Fruit fly (Drosophila melanogaster) whole organism, embryonic: Measurements from ENCODE around the gene CG46439.

ENCODE experiments used
- Asciz ChIP-seq: fragments of 200-800 bp; sonication (Bioruptor generic); optimal IDR thresholded peaks from 2 replicates; lab custom pipeline; 2017; ENCODE audit warnings: missing biosample characterization, mild to moderate bottlenecking, missing genetic modification characterization, missing genetic modification reagents
- Blimp-1 ChIP-seq: fragments of 200-800 bp; sonication (Bioruptor generic); optimal IDR thresholded peaks from 3 replicates; lab custom pipeline; 2018; ENCODE audit warnings: missing biosample characterization, missing genetic modification characterization, mild to moderate bottlenecking, moderate library complexity, missing genetic modification reagents
- Bteb2 ChIP-seq: fragments of 200-800 bp; sonication (Bioruptor generic); optimal IDR thresholded peaks from 2 replicates; lab custom pipeline; 2016; ENCODE audit warnings: missing biosample characterization, missing genetic modification characterization
- CG10274 ChIP-seq: fragments of 200-800 bp; sonication (Bioruptor generic); optimal IDR thresholded peaks from 3 replicates; lab custom pipeline; 2017; ENCODE audit warnings: missing biosample characterization, mild to moderate bottlenecking, missing genetic modification characterization
- CG10321 ChIP-seq: fragments of 200-800 bp; sonication (Bioruptor generic); IDR thresholded peaks from 2 replicates; pipeline ENCODE4 v1.3.6; 2022; ENCODE audit warnings: missing biosample characterization, missing genetic modification characterization
- CG12104 ChIP-seq: fragments of 200-800 bp; sonication (Bioruptor generic); optimal IDR thresholded peaks from 3 replicates; lab custom pipeline; 2016; ENCODE audit warnings: missing biosample characterization, missing genetic modification characterization
- CG12219 ChIP-seq: fragments of 200-800 bp; sonication (Bioruptor generic); optimal IDR thresholded peaks from 3 replicates; lab custom pipeline; 2018; ENCODE audit warnings: missing biosample characterization, mild to moderate bottlenecking, missing genetic modification characterization
- CG12659 ChIP-seq: fragments of 200-800 bp; sonication (Bioruptor generic); optimal IDR thresholded peaks from 3 replicates; lab custom pipeline; 2017; ENCODE audit warnings: mild to moderate bottlenecking, missing biosample characterization, missing genetic modification reagents, missing genetic modification characterization
- CG13296 ChIP-seq: fragments of 200-800 bp; sonication (Bioruptor generic); optimal IDR thresholded peaks from 3 replicates; lab custom pipeline; 2018; ENCODE audit warnings: missing biosample characterization, mild to moderate bottlenecking, missing genetic modification characterization
- CG14860 ChIP-seq: fragments of 200-800 bp; sonication (Bioruptor generic); IDR thresholded peaks from 3 replicates; pipeline ENCODE4 v1.3.6; 2022; ENCODE audit warnings: missing biosample characterization, missing genetic modification characterization; ENCODE audit not compliant: partially characterized antibody
- CG15073 ChIP-seq: fragments of 200-800 bp; sonication (Bioruptor generic); optimal IDR thresholded peaks from 2 replicates; lab custom pipeline; 2016; ENCODE audit warnings: missing biosample characterization, missing genetic modification characterization
- CG1529 ChIP-seq: fragments of 200-800 bp; sonication (Bioruptor generic); optimal IDR thresholded peaks from 3 replicates; lab custom pipeline; 2018; ENCODE audit warnings: missing biosample characterization, missing genetic modification characterization
- CG1792 ChIP-seq: fragments of 200-800 bp; sonication (Bioruptor generic); optimal IDR thresholded peaks from 2 replicates; lab custom pipeline; 2016; ENCODE audit warnings: missing biosample characterization, missing genetic modification characterization
- CG2875 ChIP-seq: fragments of 200-800 bp; sonication (Bioruptor generic); optimal IDR thresholded peaks from 2 replicates; lab custom pipeline; 2017; ENCODE audit warnings: missing biosample characterization, mild to moderate bottlenecking, missing genetic modification characterization, missing genetic modification reagents
- CG31388 ChIP-seq: fragments of 200-800 bp; sonication (Bioruptor generic); optimal IDR thresholded peaks from 2 replicates; lab custom pipeline; 2016; ENCODE audit warnings: missing biosample characterization, missing genetic modification characterization
- CG3163 ChIP-seq: fragments of 200-800 bp; sonication (Bioruptor generic); optimal IDR thresholded peaks from 3 replicates; lab custom pipeline; 2016; ENCODE audit warnings: missing biosample characterization, missing genetic modification characterization
- CG4328 ChIP-seq: fragments of 200-800 bp; sonication (Bioruptor generic); optimal IDR thresholded peaks from 3 replicates; lab custom pipeline; 2017; ENCODE audit warnings: missing biosample characterization, missing genetic modification reagents, missing genetic modification characterization
- CG6654 ChIP-seq: fragments of 200-800 bp; sonication (Bioruptor generic); optimal IDR thresholded peaks from 2 replicates; lab custom pipeline; 2017; ENCODE audit warnings: missing biosample characterization, mild to moderate bottlenecking, missing genetic modification characterization
- CG6765 ChIP-seq: fragments of 200-800 bp; sonication (Bioruptor generic); optimal IDR thresholded peaks from 3 replicates; lab custom pipeline; 2017; ENCODE audit warnings: missing biosample characterization, mild to moderate bottlenecking, missing genetic modification characterization
- CG7271 ChIP-seq: fragments of 200-800 bp; sonication (Bioruptor generic); optimal IDR thresholded peaks from 2 replicates; lab custom pipeline; 2018; ENCODE audit warnings: missing biosample characterization, mild to moderate bottlenecking, missing genetic modification characterization, moderate library complexity
- CG7786 ChIP-seq: fragments of 200-800 bp; sonication (Bioruptor generic); optimal IDR thresholded peaks from 2 replicates; lab custom pipeline; 2016; ENCODE audit warnings: missing biosample characterization, missing genetic modification characterization
- CoRest ChIP-seq: fragments of 200-800 bp; sonication (Bioruptor generic); optimal IDR thresholded peaks from 3 replicates; lab custom pipeline; 2018; ENCODE audit warnings: missing biosample characterization, mild to moderate bottlenecking, missing genetic modification characterization, moderate library complexity
- Elba2 ChIP-seq: fragments of 200-800 bp; sonication (Bioruptor generic); optimal IDR thresholded peaks from 3 replicates; lab custom pipeline; 2016; ENCODE audit warnings: missing biosample characterization, missing genetic modification characterization
- Fer3 ChIP-seq: fragments of 200-800 bp; sonication (Bioruptor generic); optimal IDR thresholded peaks from 2 replicates; lab custom pipeline; 2018; ENCODE audit warnings: missing biosample characterization, mild to moderate bottlenecking, missing genetic modification characterization, moderate library complexity
- H2.0 ChIP-seq: fragments of 200-800 bp; sonication (Bioruptor generic); IDR thresholded peaks from 2 replicates; pipeline ENCODE4 v1.3.6; 2022; ENCODE audit warnings: missing biosample characterization, missing genetic modification characterization
- HLH4C ChIP-seq: fragments of 200-800 bp; sonication (Bioruptor generic); IDR thresholded peaks from 3 replicates; pipeline ENCODE4 v1.3.6; 2022; ENCODE audit warnings: missing biosample characterization, missing genetic modification characterization; ENCODE audit not compliant: partially characterized antibody
- MBD-R2 ChIP-seq: fragments of 200-800 bp; sonication (Bioruptor generic); IDR thresholded peaks from 2 replicates; pipeline ENCODE4 v1.3.6; 2022; ENCODE audit warnings: missing biosample characterization, missing genetic modification characterization
- Ssrp ChIP-seq: fragments of 200-800 bp; sonication (Bioruptor generic); optimal IDR thresholded peaks from 2 replicates; lab custom pipeline; 2018; ENCODE audit warnings: missing biosample characterization, mild to moderate bottlenecking, missing genetic modification characterization, moderate library complexity
- Stat92E ChIP-seq, 3 experiments: fragments of >200 bp in 2 of 3; fragments of 200-800 bp in 1 of 3; sonication (Bioruptor generic) in 1 of 3; optimal IDR thresholded peaks; 2 replicates each; lab custom pipeline; 2017 to 2019; ENCODE audit warnings: missing biosample characterization in 3 of 3, missing genetic modification characterization in 3 of 3, mild to moderate bottlenecking in 1 of 3, moderate library complexity in 1 of 3
- Tbp ChIP-seq: fragments of >200 bp; optimal IDR thresholded peaks from 2 replicates; lab custom pipeline; 2018; ENCODE audit warnings: missing biosample characterization, missing genetic modification characterization
- ap ChIP-seq: fragments of 200-800 bp; sonication (Bioruptor generic); IDR thresholded peaks from 2 replicates; pipeline ENCODE4 v1.3.6; 2022; ENCODE audit warnings: missing biosample characterization, missing genetic modification characterization
- ara ChIP-seq: fragments of 200-800 bp; sonication (Bioruptor generic); IDR thresholded peaks from 2 replicates; pipeline ENCODE4 v1.3.6; 2022; ENCODE audit warnings: missing biosample characterization, missing genetic modification characterization
- en ChIP-seq: fragments of 200-800 bp; sonication (Bioruptor generic); optimal IDR thresholded peaks from 2 replicates; lab custom pipeline; 2016; ENCODE audit warnings: missing biosample characterization, missing genetic modification characterization
- eve ChIP-seq, 2 experiments: fragments of >200 bp; optimal IDR thresholded peaks; 2 replicates each; lab custom pipeline; 2017; ENCODE audit warnings: missing biosample characterization in 2 of 2, missing genetic modification characterization in 2 of 2
- gcm ChIP-seq: fragments of 200-800 bp; sonication (Bioruptor generic); optimal IDR thresholded peaks from 2 replicates; lab custom pipeline; 2019; ENCODE audit warnings: missing biosample characterization, mild to moderate bottlenecking, missing genetic modification characterization, moderate library complexity
- grn ChIP-seq: fragments of 200-800 bp; sonication (Bioruptor generic); optimal IDR thresholded peaks from 3 replicates; lab custom pipeline; 2017; ENCODE audit warnings: missing biosample characterization, missing genetic modification characterization
- ham ChIP-seq: fragments of 200-800 bp; sonication (Bioruptor generic); IDR thresholded peaks from 2 replicates; pipeline ENCODE4 v1.3.6; 2022; ENCODE audit warnings: missing biosample characterization, missing genetic modification characterization
- knrl ChIP-seq: fragments of 200-800 bp; sonication (Bioruptor generic); IDR thresholded peaks from 3 replicates; pipeline ENCODE4 v1.3.6; 2022; ENCODE audit warnings: missing biosample characterization, missing genetic modification characterization; ENCODE audit not compliant: partially characterized antibody
- nerfin-1 ChIP-seq: fragments of 200-800 bp; sonication (Bioruptor generic); optimal IDR thresholded peaks from 3 replicates; lab custom pipeline; 2019; ENCODE audit warnings: missing biosample characterization, mild to moderate bottlenecking, missing genetic modification characterization, moderate library complexity
- nmo ChIP-seq: fragments of 200-800 bp; sonication (Bioruptor generic); optimal IDR thresholded peaks from 2 replicates; lab custom pipeline; 2018; ENCODE audit warnings: missing biosample characterization, mild to moderate bottlenecking, missing genetic modification characterization, moderate library complexity
- nom ChIP-seq: fragments of 200-800 bp; sonication (Bioruptor generic); optimal IDR thresholded peaks from 2 replicates; lab custom pipeline; 2017; ENCODE audit warnings: missing biosample characterization, missing genetic modification characterization, mild to moderate bottlenecking, moderate library complexity, missing genetic modification reagents
- pum ChIP-seq: fragments of 200-800 bp; sonication (Bioruptor generic); optimal IDR thresholded peaks from 2 replicates; lab custom pipeline; 2016; ENCODE audit warnings: missing biosample characterization, missing genetic modification characterization
- ranshi ChIP-seq: fragments of 200-800 bp; sonication (Bioruptor generic); IDR thresholded peaks from 2 replicates; pipeline ENCODE4 v1.3.6; 2022; ENCODE audit warnings: missing biosample characterization, missing genetic modification characterization
- rib ChIP-seq: fragments of 200-800 bp; sonication (Bioruptor generic); IDR thresholded peaks from 2 replicates; pipeline ENCODE4 v1.3.6; 2022; ENCODE audit warnings: missing biosample characterization, missing genetic modification characterization
- seq ChIP-seq: fragments of 200-800 bp; sonication (Bioruptor generic); IDR thresholded peaks from 2 replicates; pipeline ENCODE4 v1.3.6; 2022; ENCODE audit warnings: missing biosample characterization, missing genetic modification characterization
- sim ChIP-seq: fragments of 200-800 bp; sonication (Bioruptor generic); IDR thresholded peaks from 2 replicates; pipeline ENCODE4 v1.3.6; 2022; ENCODE audit warnings: missing biosample characterization, missing genetic modification characterization
- slbo ChIP-seq: fragments of 200-800 bp; sonication (Bioruptor generic); IDR thresholded peaks from 2 replicates; pipeline ENCODE4 v1.3.6; 2022; ENCODE audit warnings: missing biosample characterization, missing genetic modification characterization
- sqz ChIP-seq: fragments of 200-800 bp; sonication (Bioruptor generic); optimal IDR thresholded peaks from 3 replicates; lab custom pipeline; 2018; ENCODE audit warnings: missing biosample characterization, mild to moderate bottlenecking, missing genetic modification characterization
- sr ChIP-seq: fragments of 200-800 bp; sonication (Bioruptor generic); IDR thresholded peaks from 3 replicates; pipeline ENCODE4 v1.3.6; 2022; ENCODE audit warnings: missing biosample characterization, missing genetic modification characterization
- tx ChIP-seq: fragments of 200-800 bp; sonication (Bioruptor generic); optimal IDR thresholded peaks from 2 replicates; lab custom pipeline; 2016; ENCODE audit warnings: missing biosample characterization, missing genetic modification characterization
- wdn ChIP-seq: fragments of 200-800 bp; sonication (Bioruptor generic); IDR thresholded peaks from 2 replicates; pipeline ENCODE4 v1.3.6; 2022; ENCODE audit warnings: missing biosample characterization, missing genetic modification characterization
- yki ChIP-seq: fragments of >200 bp; optimal IDR thresholded peaks from 3 replicates; lab custom pipeline; 2018

The CG46439 gene

dm6 chr3L:11084557-11085231 is 11.4 kb downstream of the CG46439 start (continued):
- TF ChIP-seq Stat92E (GFP tag; optimal IDR thresholded peaks at IDR 0.05; lab: Kevin White, UChicago) (peak in 1 of 3 experiments; percentile 97), en (peak; percentile 94), ham (GFP tag; lab: Robert Waterston, UW) (no peak), wdn (GFP tag; lab: Robert Waterston, UW) (peak; percentile 84), H2.0 (peak; percentile 97), Ssrp (peak; percentile 97), ap (GFP tag; lab: Robert Waterston, UW) (peak; percentile 97), pum (GFP tag; lab: Kevin White, UChicago) (peak; percentile 96), CG10274 (GFP tag; lab: Kevin White, UChicago) (peak; percentile 73), Elba2 (GFP tag; lab: Kevin White, UChicago) (peak; percentile 82), slbo (peak; percentile 92), CG1529 (GFP tag; lab: Kevin White, UChicago) (peak; percentile 97), Bteb2 (peak; percentile 94), CoRest (tag; lab: Kevin White, UChicago) (peak; percentile 97), CG12104 (GFP tag; lab: Kevin White, UChicago) (peak; percentile 96), Fer3 (peak; percentile 91), Asciz (GFP tag; lab: Kevin White, UChicago) (peak; percentile 98), CG14860 (GFP tag; lab: Robert Waterston, UW) (no peak), yki (lab: Kevin White, UChicago) (no peak), MBD-R2 (GFP tag; lab: Robert Waterston, UW) (peak; percentile 76; the same call in 1 of the 2 replicates), CG12219 (GFP tag; lab: Kevin White, UChicago) (peak; percentile 97), nerfin-1 (tag; lab: Kevin White, UChicago) (peak; percentile 93), CG1792 (GFP tag; lab: Kevin White, UChicago) (peak; percentile 95), CG15073 (GFP tag; lab: Kevin White, UChicago) (peak; percentile 78), CG6765 (peak; percentile 62), CG10321 (GFP tag; lab: Robert Waterston, UW) (peak; percentile 81), CG2875 (peak; percentile 96), CG4328 (GFP tag; lab: Kevin White, UChicago) (peak; percentile 82), seq (peak; percentile 95), eve (GFP tag; optimal IDR thresholded peaks at IDR 0.05; lab: Kevin White, UChicago) (peak in 1 of 2 experiments; percentile 72), ara (GFP tag; lab: Robert Waterston, UW) (peak; percentile 97), sqz (GFP tag; lab: Kevin White, UChicago) (peak; percentile 97), knrl (GFP tag; lab: Robert Waterston, UW) (no peak), gcm (GFP tag; lab: Kevin White, UChicago) (peak; percentile 97), Tbp (GFP tag; lab: Kevin White, UChicago) (no peak), rib (GFP tag; lab: Robert Waterston, UW) (peak; percentile 89), CG3163 (GFP tag; lab: Kevin White, UChicago) (peak; percentile 85), tx (GFP tag; lab: Kevin White, UChicago) (peak; percentile 93), CG31388 (GFP tag; lab: Kevin White, UChicago) (peak; percentile 93)

DNA sequence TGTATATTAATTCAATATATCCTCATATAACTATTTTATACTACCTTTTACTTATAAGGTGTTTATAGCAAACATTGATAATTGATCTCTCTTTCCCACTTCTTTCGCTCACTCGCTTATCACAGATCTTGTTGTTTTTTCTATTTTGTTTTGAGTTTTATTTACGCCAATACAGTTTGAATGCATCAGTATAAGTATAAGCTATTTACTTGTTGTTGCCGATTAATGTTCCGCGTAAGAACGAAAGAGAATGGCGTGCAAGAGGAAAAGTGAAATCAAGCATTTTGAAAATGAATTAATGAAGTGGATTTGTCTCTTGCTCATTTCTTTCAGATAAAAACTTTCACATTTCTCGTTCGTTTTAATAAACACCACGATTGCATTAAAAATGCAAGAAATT is 12.4 kb downstream of the CG46439 start:
- TF ChIP-seq sr (GFP tag; lab: Robert Waterston, UW) (no peak), CG7786 (GFP tag; lab: Kevin White, UChicago) (no peak), CG12659 (no peak), ranshi (no peak), nom (GFP tag; lab: Kevin White, UChicago) (peak; percentile 10), grn (GFP tag; lab: Kevin White, UChicago) (peak; percentile 73), nmo (no peak), sim (GFP tag; lab: Robert Waterston, UW) (no peak), CG6654 (GFP tag; lab: Kevin White, UChicago) (no peak), HLH4C (GFP tag; lab: Robert Waterston, UW) (no peak), CG13296 (no peak), Blimp-1 (GFP tag; lab: Kevin White, UChicago) (peak; percentile 83), CG7271 (tag; lab: Kevin White, UChicago) (no peak)
